Fruit fly (Drosophila melanogaster) whole organism, prepupa: ENCODE results near the gene CCT1.
A peak's percentile ranks its signal among the peaks of the same experiment; 100 is the strongest.

ENCODE experiments used
- Blimp-1 ChIP-seq: fragments of 200-800 bp; sonication (Bioruptor generic); optimal IDR thresholded peaks from 3 replicates; lab custom pipeline; 2017; ENCODE audit warnings: missing biosample characterization, missing genetic modification characterization, mild to moderate bottlenecking, moderate library complexity, missing genetic modification reagents
- CG10631 ChIP-seq: fragments of 200-800 bp; sonication (Bioruptor generic); optimal IDR thresholded peaks from 2 replicates; lab custom pipeline; 2016; ENCODE audit warnings: missing biosample characterization, missing genetic modification characterization
- CG10669 ChIP-seq: fragments of 200-800 bp; sonication (Bioruptor generic); optimal IDR thresholded peaks from 3 replicates; lab custom pipeline; 2018; ENCODE audit warnings: missing biosample characterization, mild to moderate bottlenecking, missing genetic modification characterization, moderate library complexity
- CG11294 ChIP-seq: fragments of 200-800 bp; sonication (Bioruptor generic); IDR thresholded peaks from 2 replicates; pipeline ENCODE4 v1.3.6; 2022; ENCODE audit warnings: missing biosample characterization, missing genetic modification characterization
- CG11762 ChIP-seq: fragments of 200-800 bp; sonication (Bioruptor generic); optimal IDR thresholded peaks from 3 replicates; lab custom pipeline; 2016; ENCODE audit warnings: missing biosample characterization, missing genetic modification characterization; ENCODE audit not compliant: insufficient read depth
- CG11902 ChIP-seq: fragments of 200-800 bp; sonication (Bioruptor generic); optimal IDR thresholded peaks from 3 replicates; lab custom pipeline; 2016; ENCODE audit warnings: missing biosample characterization, missing genetic modification characterization
- CG15336 ChIP-seq: fragments of 200-800 bp; sonication (Bioruptor generic); IDR thresholded peaks from 2 replicates; pipeline ENCODE4 v1.3.6; 2022; ENCODE audit warnings: missing biosample characterization, missing genetic modification characterization
- CG1621 ChIP-seq: fragments of 200-800 bp; sonication (Bioruptor generic); optimal IDR thresholded peaks from 3 replicates; lab custom pipeline; 2018; ENCODE audit warnings: missing biosample characterization, mild to moderate bottlenecking, missing genetic modification characterization
- CG3032 ChIP-seq: fragments of 200-800 bp; optimal IDR thresholded peaks from 2 replicates; lab custom pipeline; 2019; ENCODE audit warnings: missing biosample characterization, mild to moderate bottlenecking, missing genetic modification characterization, moderate library complexity
- CG31627 ChIP-seq: fragments of 200-800 bp; sonication (Bioruptor generic); optimal IDR thresholded peaks from 3 replicates; lab custom pipeline; 2016; ENCODE audit warnings: missing biosample characterization, missing genetic modification characterization
- CG34406 ChIP-seq: fragments of 200-800 bp; sonication (Bioruptor generic); optimal IDR thresholded peaks from 3 replicates; lab custom pipeline; 2016; ENCODE audit warnings: missing biosample characterization, missing genetic modification characterization
- CG4318 ChIP-seq: fragments of 200-800 bp; sonication (Bioruptor generic); optimal IDR thresholded peaks from 3 replicates; lab custom pipeline; 2017; ENCODE audit warnings: missing biosample characterization, mild to moderate bottlenecking, missing genetic modification characterization
- CG6276 ChIP-seq: fragments of 200-800 bp; sonication (Bioruptor generic); optimal IDR thresholded peaks from 2 replicates; lab custom pipeline; 2017; ENCODE audit warnings: missing biosample characterization, mild to moderate bottlenecking, missing genetic modification characterization
- CG6792 ChIP-seq: fragments of 200-800 bp; sonication (Bioruptor generic); optimal IDR thresholded peaks from 3 replicates; lab custom pipeline; 2016; ENCODE audit warnings: missing biosample characterization, missing genetic modification characterization
- CG6854 ChIP-seq: fragments of 200-800 bp; sonication (Bioruptor generic); optimal IDR thresholded peaks from 2 replicates; lab custom pipeline; 2017; ENCODE audit warnings: missing biosample characterization, mild to moderate bottlenecking, missing genetic modification characterization
- CG7368 ChIP-seq: fragments of 200-800 bp; sonication (Bioruptor generic); optimal IDR thresholded peaks from 3 replicates; lab custom pipeline; 2016; ENCODE audit warnings: missing biosample characterization, missing genetic modification characterization
- CG8119 ChIP-seq: fragments of 200-800 bp; sonication (Bioruptor generic); IDR thresholded peaks from 3 replicates; pipeline ENCODE4 v1.3.6; 2022; ENCODE audit warnings: missing biosample characterization, missing genetic modification characterization
- CG8319 ChIP-seq: fragments of 200-800 bp; sonication (Bioruptor generic); optimal IDR thresholded peaks from 3 replicates; lab custom pipeline; 2016; ENCODE audit warnings: missing biosample characterization, missing genetic modification characterization
- CG8632 ChIP-seq: fragments of 200-800 bp; sonication (Bioruptor generic); optimal IDR thresholded peaks from 3 replicates; lab custom pipeline; 2016; ENCODE audit warnings: missing biosample characterization, missing genetic modification characterization
- Eip75B ChIP-seq: fragments of 200-800 bp; sonication (Bioruptor generic); optimal IDR thresholded peaks from 3 replicates; lab custom pipeline; 2016; ENCODE audit warnings: missing biosample characterization, missing genetic modification characterization
- Eip93F ChIP-seq: fragments of 200-800 bp; sonication (Bioruptor generic); optimal IDR thresholded peaks from 2 replicates; lab custom pipeline; 2016; ENCODE audit warnings: missing biosample characterization, mild to moderate bottlenecking, missing genetic modification characterization
- Ets96B ChIP-seq: fragments of 200-800 bp; optimal IDR thresholded peaks from 2 replicates; lab custom pipeline; 2019; ENCODE audit warnings: missing biosample characterization, mild to moderate bottlenecking, missing genetic modification characterization, moderate library complexity
- Hr38 ChIP-seq: sonication (Bioruptor generic); optimal IDR thresholded peaks from 2 replicates; lab custom pipeline; 2016; ENCODE audit warnings: missing biosample characterization, missing genetic modification characterization
- Hr39 ChIP-seq: fragments of 200-800 bp; sonication (Bioruptor generic); optimal IDR thresholded peaks from 2 replicates; lab custom pipeline; 2016; ENCODE audit warnings: missing biosample characterization, missing genetic modification characterization
- Met ChIP-seq: fragments of 200-800 bp; sonication (Bioruptor generic); optimal IDR thresholded peaks from 3 replicates; lab custom pipeline; 2016; ENCODE audit warnings: missing biosample characterization, missing genetic modification characterization
- OdsH ChIP-seq: fragments of 200-800 bp; sonication (Bioruptor generic); optimal IDR thresholded peaks from 3 replicates; lab custom pipeline; 2016; ENCODE audit warnings: missing biosample characterization, missing genetic modification characterization
- Smox ChIP-seq: fragments of 200-800 bp; sonication (Bioruptor generic); optimal IDR thresholded peaks from 3 replicates; lab custom pipeline; 2016; ENCODE audit warnings: missing biosample characterization, missing genetic modification characterization
- Sox102F ChIP-seq: fragments of 200-800 bp; sonication (Bioruptor generic); optimal IDR thresholded peaks from 2 replicates; lab custom pipeline; 2016; ENCODE audit warnings: missing biosample characterization, mild to moderate bottlenecking, missing genetic modification characterization
- Sox15 ChIP-seq: fragments of 200-800 bp; sonication (Bioruptor generic); optimal IDR thresholded peaks from 3 replicates; lab custom pipeline; 2016; ENCODE audit warnings: missing biosample characterization, missing genetic modification characterization
- acj6 ChIP-seq: fragments of 200-800 bp; sonication (Bioruptor generic); optimal IDR thresholded peaks from 3 replicates; lab custom pipeline; 2016; ENCODE audit warnings: missing biosample characterization, missing genetic modification characterization
- dac ChIP-seq: fragments of 200-800 bp; sonication (Bioruptor generic); optimal IDR thresholded peaks from 2 replicates; lab custom pipeline; 2017; ENCODE audit warnings: missing biosample characterization, mild to moderate bottlenecking, missing genetic modification characterization
- dsx ChIP-seq: fragments of 200-800 bp; optimal IDR thresholded peaks from 3 replicates; lab custom pipeline; 2019; ENCODE audit warnings: missing biosample characterization, mild to moderate bottlenecking, missing genetic modification characterization, moderate library complexity; ENCODE audit not compliant: poor library complexity, severe bottlenecking
- esn ChIP-seq: fragments of 200-800 bp; sonication (Bioruptor generic); optimal IDR thresholded peaks from 2 replicates; lab custom pipeline; 2016; ENCODE audit warnings: missing biosample characterization, mild to moderate bottlenecking, missing genetic modification characterization, moderate library complexity
- fd59A ChIP-seq: fragments of 200-800 bp; sonication (Bioruptor generic); optimal IDR thresholded peaks from 2 replicates; lab custom pipeline; 2017; ENCODE audit warnings: missing biosample characterization, mild to moderate bottlenecking, missing genetic modification characterization, missing genetic modification reagents
- fd85E ChIP-seq: fragments of 200-800 bp; sonication (Bioruptor generic); optimal IDR thresholded peaks from 3 replicates; lab custom pipeline; 2016; ENCODE audit warnings: missing biosample characterization, missing genetic modification characterization
- fkh ChIP-seq: fragments of 200-800 bp; sonication (Bioruptor generic); optimal IDR thresholded peaks from 3 replicates; lab custom pipeline; 2017; ENCODE audit warnings: missing biosample characterization, mild to moderate bottlenecking, missing genetic modification characterization, moderate library complexity
- lz ChIP-seq: fragments of 200-800 bp; sonication (Bioruptor generic); optimal IDR thresholded peaks from 3 replicates; lab custom pipeline; 2016; ENCODE audit warnings: missing biosample characterization, missing genetic modification characterization
- net ChIP-seq: fragments of 200-800 bp; sonication (Bioruptor generic); optimal IDR thresholded peaks from 3 replicates; lab custom pipeline; 2016; ENCODE audit warnings: missing biosample characterization, missing genetic modification characterization
- pdm3 ChIP-seq: fragments of 200-800 bp; sonication (Bioruptor generic); optimal IDR thresholded peaks from 3 replicates; lab custom pipeline; 2016; ENCODE audit warnings: missing biosample characterization, missing genetic modification characterization
- svp ChIP-seq: fragments of 200-800 bp; sonication (Bioruptor generic); peaks from one replicate; lab custom pipeline; 2016; ENCODE audit warnings: missing biosample characterization, missing genetic modification characterization
- vri ChIP-seq: fragments of 200-800 bp; sonication (Bioruptor generic); optimal IDR thresholded peaks from 3 replicates; lab custom pipeline; 2016; ENCODE audit warnings: missing biosample characterization, mild to moderate bottlenecking, missing genetic modification characterization

Gene CCT1

dm6 chr3R:22447874-22448254 lies 43.4 kb downstream of the CCT1 start, which contains the start of gene CG34376 (continued):
- TF ChIP-seq dac (GFP tag; lab: Kevin White, UChicago): no peak
- TF ChIP-seq Eip93F (GFP tag; lab: Kevin White, UChicago): no peak
- TF ChIP-seq OdsH (GFP tag; lab: Kevin White, UChicago): no peak
- peak; percentile 27 for TF ChIP-seq CG4318
- TF ChIP-seq CG11294: no peak
- TF ChIP-seq CG6276: no peak
- no peak for TF ChIP-seq CG8632 (GFP tag; lab: Kevin White, UChicago)
- TF ChIP-seq CG8119: peak; percentile 73; the same call in 1 of the 3 replicates
- TF ChIP-seq CG11902 (GFP tag; lab: Kevin White, UChicago): no peak
- no peak for TF ChIP-seq Hr39
- TF ChIP-seq CG7368: no peak
- no peak for TF ChIP-seq fd85E (GFP tag; lab: Kevin White, UChicago)
- TF ChIP-seq esn (GFP tag; lab: Kevin White, UChicago): no peak
- TF ChIP-seq svp: peak; percentile 54
- peak; percentile 18 for TF ChIP-seq vri (GFP tag; lab: Kevin White, UChicago)
- TF ChIP-seq dsx (GFP tag; lab: Kevin White, UChicago): no peak
- TF ChIP-seq CG1621: peak; percentile 94
- no peak for TF ChIP-seq CG6792 (GFP tag; lab: Kevin White, UChicago)
- TF ChIP-seq CG34406 (GFP tag; lab: Kevin White, UChicago): peak; percentile 13
- no peak for TF ChIP-seq CG15336
- TF ChIP-seq net (GFP tag; lab: Kevin White, UChicago): peak; percentile 46
- TF ChIP-seq pdm3 (GFP tag; lab: Kevin White, UChicago): no peak
- no peak for TF ChIP-seq Blimp-1 (GFP tag; lab: Kevin White, UChicago)
- peak; percentile 100 for TF ChIP-seq fkh (GFP tag; lab: Kevin White, UChicago)
- TF ChIP-seq CG11762 (GFP tag; lab: Kevin White, UChicago): no peak
- no peak for TF ChIP-seq Sox15 (GFP tag; lab: Kevin White, UChicago)
- TF ChIP-seq fd59A: no peak

dm6 chr3R:22447195-22447873 lies 43.9 kb downstream of the CCT1 start, which contains the start of gene CG34288:
TSS of gene CG34288 (minus strand) at chr3R:22447263.
- TF ChIP-seq dac (GFP tag; lab: Kevin White, UChicago): no peak
- TF ChIP-seq esn (GFP tag; lab: Kevin White, UChicago): peak; percentile 35
- peak; percentile 21 for TF ChIP-seq Eip93F (GFP tag; lab: Kevin White, UChicago)
- TF ChIP-seq CG11294: no peak
- no peak for TF ChIP-seq CG6854 (GFP tag; lab: Kevin White, UChicago)
- TF ChIP-seq Hr39: no peak
- TF ChIP-seq CG6792 (GFP tag; lab: Kevin White, UChicago): no peak
- no peak for TF ChIP-seq CG10669
- TF ChIP-seq Met: no peak
- TF ChIP-seq CG31627 (GFP tag; lab: Kevin White, UChicago): peak; percentile 19
- TF ChIP-seq lz (GFP tag; lab: Kevin White, UChicago): peak; percentile 32
- TF ChIP-seq Blimp-1 (GFP tag; lab: Kevin White, UChicago): peak; percentile 2
- TF ChIP-seq vri (GFP tag; lab: Kevin White, UChicago): no peak
- peak; percentile 31 for TF ChIP-seq acj6 (GFP tag; lab: Kevin White, UChicago)
- no peak for TF ChIP-seq pdm3 (GFP tag; lab: Kevin White, UChicago)
- TF ChIP-seq CG15336: peak; percentile 75
- TF ChIP-seq CG10631 (GFP tag; lab: Kevin White, UChicago): no peak

- no peak for TF ChIP-seq Ets96B (tag; lab: Kevin White, UChicago)
- no peak for TF ChIP-seq vri (GFP tag; lab: Kevin White, UChicago)
- TF ChIP-seq Smox (GFP tag; lab: Kevin White, UChicago): no peak
- TF ChIP-seq CG3032 (tag; lab: Kevin White, UChicago): no peak
- no peak for TF ChIP-seq fkh (GFP tag; lab: Kevin White, UChicago)
- no peak for TF ChIP-seq Hr39
- TF ChIP-seq Hr38: no peak
- no peak for TF ChIP-seq CG1621
- no peak for TF ChIP-seq CG10631 (GFP tag; lab: Kevin White, UChicago)
- TF ChIP-seq Eip93F (GFP tag; lab: Kevin White, UChicago): no peak
- TF ChIP-seq CG15336: no peak
- TF ChIP-seq CG34406 (GFP tag; lab: Kevin White, UChicago): no peak
- TF ChIP-seq CG8319: no peak
- TF ChIP-seq fd59A: no peak
- TF ChIP-seq net (GFP tag; lab: Kevin White, UChicago): no peak
- TF ChIP-seq Eip75B (GFP tag; lab: Kevin White, UChicago): no peak
- TF ChIP-seq Sox102F (GFP tag; lab: Kevin White, UChicago): no peak
Observed at dm6 chr3R:22446493-22446892, 44.7 kb downstream of the CCT1 start, which contains the start of gene CG12499. TSS of gene CG12499 (minus strand) at chr3R:22446587.
